Worm (Caenorhabditis elegans) whole organism, mixed stage, embryonic: ENCODE measurements around the gene nhr-231.

Experiments
- M03D4.4 ChIP-seq: sonication (generic microtip); optimal IDR thresholded peaks from 2 replicates; lab custom pipeline; 2017; ENCODE audit warnings: mild to moderate bottlenecking, missing genetic modification characterization, missing compliant biosample characterization
- bed-3 ChIP-seq: fragments of 200-800 bp; sonication (Bioruptor generic); optimal IDR thresholded peaks from 3 replicates; lab custom pipeline; 2018; ENCODE audit warnings: mild to moderate bottlenecking, missing genetic modification characterization, moderate library complexity, missing compliant biosample characterization
- ceh-39 ChIP-seq: fragments of 150-350 bp; optimal IDR thresholded peaks from 2 replicates; lab custom pipeline; 2014; ENCODE audit warnings: missing biosample characterization, missing genetic modification characterization
- ceh-43 ChIP-seq: fragments of 200-800 bp; sonication (Bioruptor generic); optimal IDR thresholded peaks from 2 replicates; lab custom pipeline; 2018; ENCODE audit warnings: mild to moderate bottlenecking, missing genetic modification characterization, moderate library complexity, missing compliant biosample characterization
- ceh-83 ChIP-seq: fragments of 200-800 bp; sonication (Bioruptor generic); optimal IDR thresholded peaks from 2 replicates; lab custom pipeline; 2018; ENCODE audit warnings: mild to moderate bottlenecking, missing genetic modification characterization, missing compliant biosample characterization
- ces-1 ChIP-seq: fragments of 150-350 bp; optimal IDR thresholded peaks from 2 replicates; lab custom pipeline; 2014; ENCODE audit warnings: missing biosample characterization, missing genetic modification reagents, missing genetic modification characterization
- cnd-1 ChIP-seq: fragments of 200-800 bp; sonication (Bioruptor generic); optimal IDR thresholded peaks from 2 replicates; lab custom pipeline; 2018; ENCODE audit warnings: mild to moderate bottlenecking, missing genetic modification characterization, missing compliant biosample characterization
- elt-1 ChIP-seq: sonication (generic microtip); optimal IDR thresholded peaks from 2 replicates; lab custom pipeline; 2017; ENCODE audit warnings: missing genetic modification characterization, mild to moderate bottlenecking, missing compliant biosample characterization, antibody characterized with exemption, moderate library complexity, borderline replicate concordance; ENCODE audit not compliant: insufficient read depth
- elt-3 ChIP-seq: fragments of 150-350 bp; optimal IDR thresholded peaks from 2 replicates; lab custom pipeline; 2014; ENCODE audit warnings: missing biosample characterization, missing genetic modification characterization
- flh-1 ChIP-seq: fragments of 200-800 bp; sonication (Bioruptor generic); optimal IDR thresholded peaks from 2 replicates; lab custom pipeline; 2018; ENCODE audit warnings: mild to moderate bottlenecking, missing genetic modification characterization, moderate library complexity, missing compliant biosample characterization
- ham-2 ChIP-seq: fragments of 200-800 bp; sonication (Bioruptor generic); optimal IDR thresholded peaks from 2 replicates; lab custom pipeline; 2018; ENCODE audit warnings: mild to moderate bottlenecking, missing genetic modification characterization, missing compliant biosample characterization
- hlh-1 ChIP-seq: fragments of 150-350 bp; optimal IDR thresholded peaks from 2 replicates; lab custom pipeline; 2014; ENCODE audit warnings: missing biosample characterization, missing genetic modification reagents, missing genetic modification characterization
- lin-13 ChIP-seq: fragments of 150-350 bp; optimal IDR thresholded peaks from 2 replicates; lab custom pipeline; 2014; ENCODE audit warnings: missing biosample characterization, missing genetic modification characterization
- lin-32 ChIP-seq: fragments of 200-800 bp; sonication (Bioruptor generic); optimal IDR thresholded peaks from 2 replicates; lab custom pipeline; 2018; ENCODE audit warnings: mild to moderate bottlenecking, missing genetic modification characterization, missing compliant biosample characterization
- lsy-2 ChIP-seq: fragments of 150-350 bp; optimal IDR thresholded peaks from 2 replicates; lab custom pipeline; 2014; ENCODE audit warnings: missing biosample characterization, missing genetic modification characterization
- mab-5 ChIP-seq: fragments of 150-350 bp; optimal IDR thresholded peaks from 2 replicates; lab custom pipeline; 2014; ENCODE audit warnings: missing biosample characterization, missing genetic modification characterization
- mep-1 ChIP-seq: fragments of 150-350 bp; optimal IDR thresholded peaks from 2 replicates; lab custom pipeline; 2017; ENCODE audit warnings: missing biosample characterization, missing genetic modification reagents, missing genetic modification characterization, inconsistent platforms
- mls-2 ChIP-seq: sonication (generic microtip); optimal IDR thresholded peaks from 2 replicates; lab custom pipeline; 2016; ENCODE audit warnings: mild to moderate bottlenecking, missing genetic modification characterization, moderate library complexity, missing compliant biosample characterization
- nhr-12 ChIP-seq: fragments of 150-350 bp; optimal IDR thresholded peaks from 2 replicates; lab custom pipeline; 2014; ENCODE audit warnings: missing biosample characterization, missing genetic modification characterization
- nhr-2 ChIP-seq: fragments of 150-350 bp; optimal IDR thresholded peaks from 2 replicates; lab custom pipeline; 2014; ENCODE audit warnings: missing biosample characterization, missing genetic modification characterization
- nhr-237 ChIP-seq: fragments of 150-350 bp; optimal IDR thresholded peaks from 2 replicates; lab custom pipeline; 2014; ENCODE audit warnings: missing biosample characterization, missing genetic modification characterization
- nhr-76 ChIP-seq: sonication (generic microtip); optimal IDR thresholded peaks from 2 replicates; lab custom pipeline; 2017; ENCODE audit warnings: missing biosample characterization, missing genetic modification characterization
- pha-4 ChIP-seq: fragments of 150-350 bp; optimal IDR thresholded peaks from 2 replicates; lab custom pipeline; 2018; ENCODE audit warnings: missing biosample characterization, missing genetic modification reagents, missing genetic modification characterization
- sem-2 ChIP-seq: fragments of 200-800 bp; sonication (Bioruptor generic); optimal IDR thresholded peaks from 2 replicates; lab custom pipeline; 2018; ENCODE audit warnings: mild to moderate bottlenecking, missing genetic modification characterization, missing compliant biosample characterization
- snpc-4 ChIP-seq: fragments of 150-350 bp; optimal IDR thresholded peaks from 2 replicates; lab custom pipeline; 2014; ENCODE audit warnings: missing biosample characterization, missing genetic modification characterization
- sptf-1 ChIP-seq: sonication (generic microtip); optimal IDR thresholded peaks from 2 replicates; lab custom pipeline; 2017; ENCODE audit warnings: mild to moderate bottlenecking, missing genetic modification characterization, moderate library complexity, missing compliant biosample characterization
- tbx-8 ChIP-seq: fragments of 200-800 bp; sonication (Bioruptor generic); optimal IDR thresholded peaks from 2 replicates; lab custom pipeline; 2018; ENCODE audit warnings: mild to moderate bottlenecking, missing genetic modification characterization, moderate library complexity, missing compliant biosample characterization
- unc-120 ChIP-seq: sonication (generic microtip); optimal IDR thresholded peaks from 2 replicates; lab custom pipeline; 2017; ENCODE audit warnings: missing genetic modification characterization, missing compliant biosample characterization; ENCODE audit not compliant: poor library complexity, severe bottlenecking
- unc-39 ChIP-seq: fragments of 150-350 bp; optimal IDR thresholded peaks from 2 replicates; lab custom pipeline; 2014; ENCODE audit warnings: missing biosample characterization, missing genetic modification characterization
- unc-62 ChIP-seq: fragments of 150-350 bp; optimal IDR thresholded peaks from 2 replicates; lab custom pipeline; 2014; ENCODE audit warnings: missing biosample characterization, missing genetic modification reagents, missing genetic modification characterization
- zip-8 ChIP-seq: fragments of 150-350 bp; optimal IDR thresholded peaks from 2 replicates; lab custom pipeline; 2014; ENCODE audit warnings: missing biosample characterization, missing genetic modification characterization
- ztf-11 ChIP-seq: fragments of 150-350 bp; optimal IDR thresholded peaks from 2 replicates; lab custom pipeline; 2014; ENCODE audit warnings: missing biosample characterization, missing genetic modification characterization

Gene nhr-231

ce11 chrV:18819643-18820042, 28.9 kb downstream of the nhr-231 start, which contains the start of gene ncs-5:
ncs-5 (plus strand) TSS chrV:18819766.
- TF ChIP-seq hlh-1 (tag; lab: Kevin White, UChicago): no peak
- TF ChIP-seq ces-1 (GFP tag; lab: Kevin White, UChicago): no peak
- no peak for TF ChIP-seq ceh-39 (tag; lab: Kevin White, UChicago)
- TF ChIP-seq tbx-8: no peak
- TF ChIP-seq mls-2 (tag; lab: Kevin White, UChicago): no peak

- TF ChIP-seq ceh-43 (GFP tag; lab: Kevin White, UChicago) (no peak), mls-2 (tag; lab: Kevin White, UChicago) (no peak), cnd-1 (no peak), lin-32 (GFP tag; lab: Kevin White, UChicago) (no peak), tbx-8 (no peak)
These were observed 30.8 kb downstream of the nhr-231 start for ce11 chrV:18821569-18821968.

ce11 chrV:18826445-18826844, 35.7 kb downstream of the nhr-231 start:
- TF ChIP-seq tbx-8 (no peak), zip-8 (no peak), elt-1 (tag; lab: Kevin White, UChicago) (no peak), unc-120 (no peak), ham-2 (GFP tag; lab: Kevin White, UChicago) (no peak), M03D4.4 (tag; lab: Kevin White, UChicago) (no peak), pha-4 (tag; lab: Kevin White, UChicago) (no peak), elt-3 (no peak), lin-32 (GFP tag; lab: Kevin White, UChicago) (no peak)

- TF ChIP-seq nhr-237 (tag; lab: Kevin White, UChicago) (no peak), pha-4 (tag; lab: Kevin White, UChicago) (no peak), snpc-4 (tag; lab: Kevin White, UChicago) (no peak), cnd-1 (no peak), lin-13 (no peak), unc-62 (GFP tag; lab: Kevin White, UChicago) (no peak), mab-5 (tag; lab: Kevin White, UChicago) (no peak), bed-3 (GFP tag; lab: Kevin White, UChicago) (no peak), ceh-43 (GFP tag; lab: Kevin White, UChicago) (no peak), nhr-76 (tag; lab: Kevin White, UChicago) (no peak), sptf-1 (tag; lab: Kevin White, UChicago) (no peak), ces-1 (GFP tag; lab: Kevin White, UChicago) (no peak), lsy-2 (tag; lab: Kevin White, UChicago) (no peak), tbx-8 (no peak), mls-2 (tag; lab: Kevin White, UChicago) (no peak), ztf-11 (tag; lab: Kevin White, UChicago) (no peak), sem-2 (no peak), unc-120 (no peak), nhr-2 (no peak), nhr-12 (no peak)
These were observed 36.6 kb downstream of the nhr-231 start for ce11 chrV:18827374-18827773.

ce11 chrV:18837125-18837524, 46.4 kb downstream of the nhr-231 start, which contains the start of gene cyp-33D3:
cyp-33D3 (minus strand) TSS chrV:18837225.
- TF ChIP-seq flh-1 (GFP tag; lab: Kevin White, UChicago): no peak
- TF ChIP-seq sem-2: no peak
- no peak for TF ChIP-seq unc-39 (tag; lab: Kevin White, UChicago)
- no peak for TF ChIP-seq nhr-76 (tag; lab: Kevin White, UChicago)
- TF ChIP-seq ham-2 (GFP tag; lab: Kevin White, UChicago): no peak
- TF ChIP-seq lsy-2 (tag; lab: Kevin White, UChicago): no peak
- TF ChIP-seq nhr-237 (tag; lab: Kevin White, UChicago): no peak
- TF ChIP-seq lin-13: no peak
- no peak for TF ChIP-seq snpc-4 (tag; lab: Kevin White, UChicago)
- TF ChIP-seq nhr-12: no peak
- no peak for TF ChIP-seq zip-8
- no peak for TF ChIP-seq sptf-1 (tag; lab: Kevin White, UChicago)
- TF ChIP-seq elt-3: no peak
- no peak for TF ChIP-seq unc-120
- TF ChIP-seq mep-1 (tag; lab: Kevin White, UChicago): no peak
- no peak for TF ChIP-seq ceh-83
- no peak for TF ChIP-seq elt-1 (tag; lab: Kevin White, UChicago)
- TF ChIP-seq bed-3 (GFP tag; lab: Kevin White, UChicago): no peak
